Worm (Caenorhabditis elegans) whole organism, young adult: ENCODE results near the gene F57G9.3.
"Not testable (repeated sequence)": the region's sequence is repeated elsewhere in the genome, so short reads cannot be mapped to it uniquely, and the experiment has no call there.

Experiments used
- B0261.1 ChIP-seq: sonication (generic microtip); optimal IDR thresholded peaks from 2 replicates; lab custom pipeline; 2016; ENCODE audit warnings: mild to moderate bottlenecking, missing genetic modification characterization, moderate library complexity, missing compliant biosample characterization
- B0336.3 ChIP-seq: fragments of 200-800 bp; sonication (Bioruptor generic); IDR thresholded peaks from 2 replicates; pipeline ENCODE4 v1.3.6; 2022; ENCODE audit warnings: missing genetic modification characterization, missing compliant biosample characterization
- F23B12.7 ChIP-seq: sonication (generic microtip); optimal IDR thresholded peaks from 2 replicates; lab custom pipeline; 2017; ENCODE audit warnings: missing genetic modification characterization, mild to moderate bottlenecking, missing compliant biosample characterization, antibody characterized with exemption, moderate library complexity; ENCODE audit not compliant: insufficient read depth
- F33H1.4 ChIP-seq: fragments of 200-800 bp; sonication (Bioruptor generic); IDR thresholded peaks from 2 replicates; pipeline ENCODE4 v1.3.6; 2022; ENCODE audit warnings: missing genetic modification reagents, missing genetic modification characterization, missing compliant biosample characterization
- F37B4.10 ChIP-seq: fragments of 200-800 bp; sonication (Bioruptor generic); IDR thresholded peaks from 2 replicates; pipeline ENCODE4 v1.3.6; 2022; ENCODE audit warnings: missing genetic modification characterization, missing compliant biosample characterization
- F52B5.7 ChIP-seq: sonication (generic microtip); optimal IDR thresholded peaks from 2 replicates; lab custom pipeline; 2016; ENCODE audit warnings: mild to moderate bottlenecking, missing genetic modification characterization, missing compliant biosample characterization
- F55B11.4 ChIP-seq: sonication (generic microtip); optimal IDR thresholded peaks from 2 replicates; lab custom pipeline; 2016; ENCODE audit warnings: missing compliant biosample characterization, missing genetic modification characterization, borderline replicate concordance; ENCODE audit not compliant: insufficient read depth
- Y53G8AR.9 ChIP-seq: fragments of 200-800 bp; sonication (Bioruptor generic); conservative IDR thresholded peaks from 2 replicates; pipeline ENCODE4 v1.3.6; 2022; ENCODE audit warnings: missing genetic modification reagents, missing genetic modification characterization, missing compliant biosample characterization
- attf-3 ChIP-seq: fragments of 200-800 bp; sonication (Bioruptor generic); conservative IDR thresholded peaks from 2 replicates; pipeline ENCODE4 v1.3.6; 2022; ENCODE audit warnings: missing genetic modification reagents, missing genetic modification characterization, missing compliant biosample characterization
- bed-2 ChIP-seq: fragments of 200-800 bp; sonication (Bioruptor generic); IDR thresholded peaks from 2 replicates; pipeline ENCODE4 v1.3.6; 2022; ENCODE audit warnings: missing genetic modification reagents, missing genetic modification characterization, missing compliant biosample characterization
- ceh-40 ChIP-seq: fragments of 200-800 bp; sonication (Bioruptor generic); IDR thresholded peaks from 2 replicates; pipeline ENCODE4 v1.3.6; 2022; ENCODE audit warnings: missing genetic modification characterization, missing compliant biosample characterization
- ceh-79 ChIP-seq: sonication (generic microtip); optimal IDR thresholded peaks from 2 replicates; lab custom pipeline; 2017; ENCODE audit warnings: mild to moderate bottlenecking, missing genetic modification characterization, missing compliant biosample characterization
- chd-7 ChIP-seq: sonication (generic microtip); optimal IDR thresholded peaks from 2 replicates; lab custom pipeline; 2016; ENCODE audit warnings: mild to moderate bottlenecking, missing genetic modification characterization, moderate library complexity, missing compliant biosample characterization
- dox-1 ChIP-seq: fragments of 200-800 bp; sonication (Bioruptor generic); IDR thresholded peaks from 2 replicates; pipeline ENCODE4 v1.3.6; 2022; ENCODE audit warnings: missing genetic modification reagents, missing genetic modification characterization, missing compliant biosample characterization
- egl-18 ChIP-seq: fragments of 200-800 bp; sonication (Bioruptor generic); IDR thresholded peaks from 2 replicates; pipeline ENCODE4 v1.3.6; 2022; ENCODE audit warnings: missing genetic modification reagents, missing genetic modification characterization, missing compliant biosample characterization
- hmg-20 ChIP-seq: fragments of 200-800 bp; sonication (Bioruptor generic); IDR thresholded peaks from 2 replicates; pipeline ENCODE4 v1.3.6; 2022; ENCODE audit warnings: missing genetic modification reagents, missing genetic modification characterization, missing compliant biosample characterization
- let-607 ChIP-seq, 2 experiments: fragments of 200-800 bp in 1 of 2; sonication (Bioruptor generic) in 1 of 2; sonication (generic microtip) in 1 of 2; optimal IDR thresholded peaks; 2 replicates each; lab custom pipeline; 2016 to 2018; ENCODE audit warnings: mild to moderate bottlenecking in 2 of 2, missing compliant biosample characterization in 2 of 2, missing genetic modification characterization in 2 of 2, moderate library complexity in 2 of 2, missing genotype in 1 of 2
- lin-26 ChIP-seq: fragments of 200-800 bp; sonication (Bioruptor generic); IDR thresholded peaks from 2 replicates; pipeline ENCODE4 v1.3.6; 2022; ENCODE audit warnings: missing genetic modification reagents, missing genetic modification characterization, missing compliant biosample characterization
- lin-40 ChIP-seq: sonication (generic microtip); optimal IDR thresholded peaks from 2 replicates; lab custom pipeline; 2016; ENCODE audit warnings: missing genetic modification characterization, mild to moderate bottlenecking, missing compliant biosample characterization, missing genotype, missing genetic modification reagents
- mcd-1 ChIP-seq: fragments of 200-800 bp; sonication (Bioruptor generic); IDR thresholded peaks from 2 replicates; pipeline ENCODE4 v1.3.6; 2022; ENCODE audit warnings: missing genetic modification reagents, missing genetic modification characterization, missing compliant biosample characterization
- mxl-1 ChIP-seq: sonication (generic microtip); optimal IDR thresholded peaks from 2 replicates; lab custom pipeline; 2016; ENCODE audit warnings: missing genetic modification characterization, missing compliant biosample characterization
- nfya-1 ChIP-seq: sonication (generic microtip); optimal IDR thresholded peaks from 2 replicates; lab custom pipeline; 2017; ENCODE audit warnings: antibody characterized with exemption, missing compliant biosample characterization, missing genetic modification characterization, borderline replicate concordance; ENCODE audit not compliant: insufficient read depth
- nfya-2 ChIP-seq: fragments of 200-800 bp; sonication (Bioruptor generic); IDR thresholded peaks from 2 replicates; pipeline ENCODE4 v1.3.6; 2022; ENCODE audit warnings: missing genetic modification reagents, missing genetic modification characterization, missing compliant biosample characterization
- nhr-120 ChIP-seq: fragments of 200-800 bp; sonication (Bioruptor generic); IDR thresholded peaks from 2 replicates; pipeline ENCODE4 v1.3.6; 2022; ENCODE audit warnings: missing genetic modification characterization, missing compliant biosample characterization
- nhr-179 ChIP-seq: sonication (generic microtip); optimal IDR thresholded peaks from 2 replicates; lab custom pipeline; 2016; ENCODE audit warnings: mild to moderate bottlenecking, missing genetic modification characterization, missing compliant biosample characterization
- nhr-90 ChIP-seq: sonication (generic microtip); optimal IDR thresholded peaks from 2 replicates; lab custom pipeline; 2016; ENCODE audit warnings: missing genotype, mild to moderate bottlenecking, missing genetic modification characterization, missing compliant biosample characterization
- rpc-1 ChIP-seq, 2 experiments: fragments of 150-350 bp in 1 of 2; sonication (generic microtip) in 1 of 2; optimal IDR thresholded peaks; 2 replicates each; lab custom pipeline; 2014 to 2018; ENCODE audit warnings: missing biosample characterization in 1 of 2, missing genetic modification characterization in 1 of 2, missing genetic modification reagents in 1 of 2, missing genotype in 1 of 2
- sea-2 ChIP-seq: fragments of 200-800 bp; sonication (Bioruptor generic); IDR thresholded peaks from 2 replicates; pipeline ENCODE4 v1.3.6; 2022; ENCODE audit warnings: missing genetic modification characterization, missing compliant biosample characterization
- snpc-3.4 ChIP-seq: sonication (generic microtip); optimal IDR thresholded peaks from 2 replicates; lab custom pipeline; 2017; ENCODE audit warnings: missing genetic modification characterization, mild to moderate bottlenecking, missing compliant biosample characterization, antibody characterized with exemption, moderate library complexity, missing genotype, missing genetic modification reagents
- tlf-1 ChIP-seq: fragments of 200-800 bp; sonication (Bioruptor generic); optimal IDR thresholded peaks from 2 replicates; lab custom pipeline; 2018; ENCODE audit warnings: mild to moderate bottlenecking, missing genetic modification characterization, missing compliant biosample characterization
- zfh-2 ChIP-seq: fragments of 200-800 bp; sonication (Bioruptor generic); conservative IDR thresholded peaks from 2 replicates; pipeline ENCODE4 v1.3.6; 2022; ENCODE audit warnings: missing genetic modification reagents, missing genetic modification characterization, missing compliant biosample characterization
- zim-3 ChIP-seq: sonication (generic microtip); optimal IDR thresholded peaks from 2 replicates; lab custom pipeline; 2017; ENCODE audit warnings: mild to moderate bottlenecking, missing genetic modification characterization, moderate library complexity, missing compliant biosample characterization
- ztf-18 ChIP-seq: sonication (generic microtip); optimal IDR thresholded peaks from 2 replicates; lab custom pipeline; 2016; ENCODE audit warnings: missing genotype, mild to moderate bottlenecking, missing genetic modification characterization, missing compliant biosample characterization
- ztf-26 ChIP-seq: sonication (generic microtip); optimal IDR thresholded peaks from 2 replicates; lab custom pipeline; 2017; ENCODE audit warnings: missing genetic modification characterization, missing compliant biosample characterization
- ztf-28 ChIP-seq: fragments of 200-800 bp; sonication (Bioruptor generic); IDR thresholded peaks from 2 replicates; pipeline ENCODE4 v1.3.6; 2022; ENCODE audit warnings: missing genetic modification reagents, missing genetic modification characterization, missing compliant biosample characterization

The F57G9.3 gene

ce11 chrII:12449849-12450248, 39.8 kb upstream of the F57G9.3 start, which contains the start of gene sre-34:
TSS of gene sre-34 (plus strand) at chrII:12450149.
- TF ChIP-seq lin-40 (tag; lab: Kevin White, UChicago) (no peak), nhr-179 (tag; lab: Kevin White, UChicago) (no peak), B0336.3 (GFP tag; lab: Robert Waterston, UW) (no peak), zim-3 (tag; lab: Kevin White, UChicago) (no peak), hmg-20 (GFP tag; lab: Robert Waterston, UW) (no peak), sea-2 (no peak), mxl-1 (tag; lab: Kevin White, UChicago) (no peak), F37B4.10 (GFP tag; lab: Robert Waterston, UW) (no peak), F52B5.7 (tag; lab: Kevin White, UChicago) (no peak), ceh-79 (no peak), ztf-18 (tag; lab: Kevin White, UChicago) (no peak), ceh-40 (GFP tag; lab: Robert Waterston, UW) (no peak), snpc-3.4 (tag; lab: Kevin White, UChicago) (no peak), egl-18 (no peak)

ce11 chrII:12448241-12448640, 38.2 kb upstream of the F57G9.3 start, which contains the start of gene srh-27:
TSS of gene srh-27 (plus strand) at chrII:12448541.
- no peak for TF ChIP-seq attf-3 (GFP tag; lab: Robert Waterston, UW)

ce11 chrII:12444679-12445376, 34.8 kb upstream of the F57G9.3 start, which contains the start of the genes W05H5.1 and pitr-6:
TSS of gene W05H5.1 (minus strand) at chrII:12444779.
TSS of gene pitr-6 (plus strand) at chrII:12445326.
- TF ChIP-seq F55B11.4 (tag; lab: Kevin White, UChicago): no peak
- no peak for TF ChIP-seq mcd-1 (GFP tag; lab: Robert Waterston, UW)
- TF ChIP-seq ztf-28 (GFP tag; lab: Robert Waterston, UW): 0 out of 2 replicates have a peak, but pooled peaks have one; percentile 15
- TF ChIP-seq nfya-2: no peak

ce11 chrII:12441164-12441563, 31.2 kb upstream of the F57G9.3 start, which contains the start of gene Y57A10C.10:
TSS of gene Y57A10C.10 (minus strand) at chrII:12441264.
- not testable (repeated sequence) for TF ChIP-seq tlf-1 (GFP tag; lab: Kevin White, UChicago); hmg-20 (GFP tag; lab: Robert Waterston, UW); Y53G8AR.9

- TF ChIP-seq F37B4.10 (GFP tag; lab: Robert Waterston, UW): no peak
- no peak for TF ChIP-seq egl-18
- no peak for TF ChIP-seq nhr-90 (tag; lab: Kevin White, UChicago)
These were observed 28.4 kb upstream of the F57G9.3 start, which contains the start of gene Y57A10C.9 for ce11 chrII:12438441-12438840. TSS of gene Y57A10C.9 (minus strand) at chrII:12438541.

ce11 chrII:12436717-12437116, 26.7 kb upstream of the F57G9.3 start:
- TF ChIP-seq chd-7 (tag; lab: Kevin White, UChicago) (no peak), nfya-1 (tag; lab: Kevin White, UChicago) (no peak)

ce11 chrII:12435202-12435872, 25.3 kb upstream of the F57G9.3 start:
- no peak for TF ChIP-seq let-607 (tag; optimal IDR thresholded peaks at IDR 0.05; lab: Kevin White, UChicago)
- TF ChIP-seq ztf-26 (tag; lab: Kevin White, UChicago): no peak
- peak; percentile 65; the same call in 1 of the 2 replicates for TF ChIP-seq lin-26 (GFP tag; lab: Robert Waterston, UW)
- peak; percentile 81 for TF ChIP-seq zfh-2 (GFP tag; lab: Robert Waterston, UW)
- TF ChIP-seq B0261.1: peak; percentile 61
- TF ChIP-seq dox-1 (GFP tag; lab: Robert Waterston, UW): peak; percentile 26; the same call in 1 of the 2 replicates
- TF ChIP-seq rpc-1 (optimal IDR thresholded peaks at IDR 0.05; lab: Kevin White, UChicago): peak; percentile 62
- peak; percentile 75 for TF ChIP-seq rpc-1 (tag; optimal IDR thresholded peaks at IDR 0.05; lab: Kevin White, UChicago)
- peak; percentile 22 for TF ChIP-seq F23B12.7
- TF ChIP-seq bed-2 (GFP tag; lab: Robert Waterston, UW): no peak
- TF ChIP-seq nhr-120: 0 out of 2 replicates have a peak, but pooled peaks have one; percentile 11
- TF ChIP-seq F33H1.4 (GFP tag; lab: Robert Waterston, UW): peak; percentile 22; the same call in 1 of the 2 replicates
